Worm (Caenorhabditis elegans) whole organism, L4 larva: ENCODE results near the gene skr-21.
A peak's percentile ranks its signal among the peaks of the same experiment; 100 is the strongest.

Experiments used
- T20F7.1 ChIP-seq: fragments of 200-800 bp; sonication (Bioruptor generic); optimal IDR thresholded peaks from 2 replicates; lab custom pipeline; 2018; ENCODE audit warnings: mild to moderate bottlenecking, missing genetic modification characterization, missing compliant biosample characterization
- Y105C5A.15 ChIP-seq: fragments of 200-800 bp; sonication (Bioruptor generic); IDR thresholded peaks from 2 replicates; pipeline ENCODE4 v1.3.6; 2022; ENCODE audit warnings: missing genetic modification characterization, missing compliant biosample characterization
- Y5F2A.4 ChIP-seq: fragments of 200-800 bp; sonication (Bioruptor generic); optimal IDR thresholded peaks from 2 replicates; lab custom pipeline; 2018; ENCODE audit warnings: mild to moderate bottlenecking, missing genetic modification characterization, missing compliant biosample characterization
- aha-1 ChIP-seq: fragments of 150-350 bp; peaks from one replicate; lab custom pipeline; 2014; ENCODE audit warnings: missing biosample characterization, missing genetic modification characterization
- attf-4 ChIP-seq: sonication (generic microtip); optimal IDR thresholded peaks from 3 replicates; lab custom pipeline; 2017; ENCODE audit warnings: missing biosample characterization, missing genetic modification characterization
- ceh-28 ChIP-seq: fragments of 150-350 bp; optimal IDR thresholded peaks from 2 replicates; lab custom pipeline; 2014; ENCODE audit warnings: missing biosample characterization, missing genetic modification reagents, missing genetic modification characterization
- ceh-44 ChIP-seq: fragments of 200-800 bp; sonication (Bioruptor generic); IDR thresholded peaks from 2 replicates; pipeline ENCODE4 v1.3.6; 2022; ENCODE audit warnings: missing genetic modification reagents, missing genetic modification characterization, missing compliant biosample characterization
- ceh-62 ChIP-seq: sonication (generic microtip); optimal IDR thresholded peaks from 2 replicates; lab custom pipeline; 2017; ENCODE audit warnings: missing biosample characterization, missing genetic modification characterization
- ces-1 ChIP-seq: fragments of 150-350 bp; sonication (generic microtip); optimal IDR thresholded peaks from 4 replicates; lab custom pipeline; 2014; ENCODE audit warnings: missing biosample characterization, missing genetic modification reagents, missing genetic modification characterization
- ctbp-1 ChIP-seq: fragments of 200-800 bp; sonication (Bioruptor generic); IDR thresholded peaks from 2 replicates; pipeline ENCODE4 v1.3.6; 2022; ENCODE audit warnings: missing genetic modification reagents, missing genetic modification characterization, missing compliant biosample characterization
- daf-16 ChIP-seq, 3 experiments: sonication (generic microtip); optimal IDR thresholded peaks; 2 replicates each; lab custom pipeline; 2016 to 2017; ENCODE audit warnings: missing genetic modification characterization in 3 of 3, missing genetic modification reagents in 3 of 3, mild to moderate bottlenecking in 2 of 3, missing compliant biosample characterization in 2 of 3, missing biosample characterization in 1 of 3, moderate library complexity in 1 of 3
- daf-19 ChIP-seq: fragments of 200-800 bp; sonication (Bioruptor generic); conservative IDR thresholded peaks from 2 replicates; pipeline ENCODE4 v1.3.6; 2022; ENCODE audit warnings: missing genetic modification characterization, missing compliant biosample characterization
- daf-8 ChIP-seq: fragments of 200-800 bp; sonication (Bioruptor generic); IDR thresholded peaks from 2 replicates; pipeline ENCODE4 v1.3.6; 2022; ENCODE audit warnings: missing genetic modification characterization, missing compliant biosample characterization
- dmd-6 ChIP-seq: fragments of 200-800 bp; sonication (Bioruptor generic); IDR thresholded peaks from 2 replicates; pipeline ENCODE4 v1.3.6; 2022; ENCODE audit warnings: missing genetic modification reagents, missing genetic modification characterization, missing compliant biosample characterization
- dmd-8 ChIP-seq: fragments of 200-800 bp; sonication (Bioruptor generic); IDR thresholded peaks from 2 replicates; pipeline ENCODE4 v1.3.6; 2022; ENCODE audit warnings: missing genetic modification characterization, missing compliant biosample characterization
- dmd-9 ChIP-seq: fragments of 200-800 bp; sonication (Bioruptor generic); IDR thresholded peaks from 2 replicates; pipeline ENCODE4 v1.3.6; 2022; ENCODE audit warnings: missing genetic modification reagents, missing genetic modification characterization, missing compliant biosample characterization
- duxl-1 ChIP-seq: sonication (generic microtip); optimal IDR thresholded peaks from 2 replicates; lab custom pipeline; 2016; ENCODE audit warnings: mild to moderate bottlenecking, missing genetic modification characterization, moderate library complexity, missing compliant biosample characterization; ENCODE audit not compliant: poor library complexity
- dve-1 ChIP-seq: sonication (generic microtip); optimal IDR thresholded peaks from 2 replicates; lab custom pipeline; 2017; ENCODE audit warnings: antibody characterized with exemption, mild to moderate bottlenecking, missing genetic modification characterization, missing compliant biosample characterization; ENCODE audit not compliant: insufficient read depth
- hlh-11 ChIP-seq: fragments of 200-800 bp; sonication (Bioruptor generic); optimal IDR thresholded peaks from 2 replicates; lab custom pipeline; 2018; ENCODE audit warnings: mild to moderate bottlenecking, missing genetic modification characterization, missing compliant biosample characterization
- hlh-30 ChIP-seq: sonication (generic microtip); optimal IDR thresholded peaks from 2 replicates; lab custom pipeline; 2017; ENCODE audit warnings: antibody characterized with exemption, mild to moderate bottlenecking, missing genetic modification characterization, missing compliant biosample characterization; ENCODE audit not compliant: insufficient read depth
- lin-29 ChIP-seq: fragments of 200-800 bp; sonication (Bioruptor generic); IDR thresholded peaks from 2 replicates; pipeline ENCODE4 v1.3.6; 2022; ENCODE audit warnings: missing genetic modification reagents, missing genetic modification characterization, missing compliant biosample characterization
- lin-39 ChIP-seq: fragments of 150-350 bp; optimal IDR thresholded peaks from 2 replicates; lab custom pipeline; 2014; ENCODE audit warnings: missing biosample characterization, missing genetic modification reagents, missing genetic modification characterization
- mdl-1 ChIP-seq, 2 experiments: fragments of 150-350 bp in 1 of 2; sonication (generic microtip) in 1 of 2; optimal IDR thresholded peaks; 2 replicates each; lab custom pipeline; 2014 to 2017; ENCODE audit warnings: missing biosample characterization in 2 of 2, missing genetic modification characterization in 2 of 2
- mep-1 ChIP-seq: fragments of 150-350 bp; sonication (generic microtip); optimal IDR thresholded peaks from 3 replicates; lab custom pipeline; 2014; ENCODE audit warnings: missing biosample characterization, missing genetic modification characterization
- mxl-3 ChIP-seq: fragments of 200-800 bp; sonication (Bioruptor generic); optimal IDR thresholded peaks from 2 replicates; lab custom pipeline; 2018; ENCODE audit warnings: mild to moderate bottlenecking, missing genetic modification characterization, missing compliant biosample characterization
- nhr-11 ChIP-seq: fragments of 150-350 bp; optimal IDR thresholded peaks from 2 replicates; lab custom pipeline; 2014; ENCODE audit warnings: missing biosample characterization, missing genetic modification characterization
- nhr-28 ChIP-seq: fragments of 150-350 bp; optimal IDR thresholded peaks from 2 replicates; lab custom pipeline; 2014; ENCODE audit warnings: missing biosample characterization, missing genetic modification characterization
- nhr-41 ChIP-seq: fragments of 200-800 bp; sonication (Bioruptor generic); IDR thresholded peaks from 2 replicates; pipeline ENCODE4 v1.3.6; 2022; ENCODE audit warnings: missing genetic modification reagents, missing genetic modification characterization, missing compliant biosample characterization
- nhr-48 ChIP-seq: sonication (generic microtip); optimal IDR thresholded peaks from 2 replicates; lab custom pipeline; 2016; ENCODE audit warnings: mild to moderate bottlenecking, missing genetic modification characterization, missing compliant biosample characterization
- nhr-77 ChIP-seq: fragments of 150-350 bp; optimal IDR thresholded peaks from 2 replicates; lab custom pipeline; 2014; ENCODE audit warnings: missing biosample characterization, missing genetic modification characterization
- saeg-2 ChIP-seq: fragments of 200-800 bp; sonication (Bioruptor generic); IDR thresholded peaks from 2 replicates; pipeline ENCODE4 v1.3.6; 2022; ENCODE audit warnings: missing genetic modification reagents, missing genetic modification characterization, missing compliant biosample characterization
- sdz-12 ChIP-seq: fragments of 200-800 bp; sonication (Bioruptor generic); optimal IDR thresholded peaks from 2 replicates; lab custom pipeline; 2018; ENCODE audit warnings: mild to moderate bottlenecking, missing genetic modification characterization, missing compliant biosample characterization
- snpc-1.2 ChIP-seq: fragments of 200-800 bp; sonication (Bioruptor generic); IDR thresholded peaks from 2 replicates; pipeline ENCODE4 v1.3.6; 2022; ENCODE audit warnings: missing genetic modification reagents, missing genetic modification characterization, missing compliant biosample characterization
- tag-97 ChIP-seq: fragments of 200-800 bp; sonication (Bioruptor generic); IDR thresholded peaks from 2 replicates; pipeline ENCODE4 v1.3.6; 2022; ENCODE audit warnings: missing genetic modification characterization, missing compliant biosample characterization
- tra-1 ChIP-seq: fragments of 200-800 bp; sonication (Bioruptor generic); IDR thresholded peaks from 2 replicates; pipeline ENCODE4 v1.3.6; 2022; ENCODE audit warnings: missing genetic modification reagents, missing genetic modification characterization, missing compliant biosample characterization
- unc-130 ChIP-seq: sonication (generic microtip); optimal IDR thresholded peaks from 2 replicates; lab custom pipeline; 2016; ENCODE audit warnings: missing genetic modification reagents, missing genetic modification characterization, missing compliant biosample characterization
- unc-62 ChIP-seq, 3 experiments: fragments of 150-350 bp in 1 of 3; sonication (generic microtip); optimal IDR thresholded peaks in 2 of 3; peaks in 1 of 3; 1 replicate in 1 of 3; 2 replicates in 2 of 3; lab custom pipeline; 2014 to 2017; ENCODE audit warnings: missing biosample characterization in 3 of 3, missing genetic modification characterization in 3 of 3, missing genetic modification reagents in 3 of 3, missing genotype in 1 of 3
- zip-2 ChIP-seq: fragments of 150-350 bp; optimal IDR thresholded peaks from 2 replicates; lab custom pipeline; 2014; ENCODE audit warnings: missing biosample characterization, missing genetic modification characterization

skr-21 gene

ce11 chrX:13249102-13249501 is 22.6 kb upstream of the skr-21 start:
- TF ChIP-seq tra-1 (GFP tag; lab: Robert Waterston, UW) (no peak), aha-1 (tag; lab: Kevin White, UChicago) (peak; percentile 23), mxl-3 (GFP tag; lab: Kevin White, UChicago) (peak; percentile 15), ceh-62 (tag; lab: Kevin White, UChicago) (no peak), unc-62 (GFP tag; optimal IDR thresholded peaks at IDR 0.05 in 1 of 2; lab: Kevin White, UChicago) (peak in 1 of 2 experiments; percentile 97), unc-62 (tag; optimal IDR thresholded peaks at IDR 0.05; lab: Kevin White, UChicago) (no peak)
- TF ChIP-seq, all 104 proteins: peak for 3

- TF ChIP-seq Y5F2A.4 (GFP tag; lab: Kevin White, UChicago) (no peak), aha-1 (tag; lab: Kevin White, UChicago) (peak; percentile 11)
These were observed 21.8 kb upstream of the skr-21 start, which contains the start of gene K08H2.7 for ce11 chrX:13248265-13248664. K08H2.7 (minus strand) TSS chrX:13248437.

DNA sequence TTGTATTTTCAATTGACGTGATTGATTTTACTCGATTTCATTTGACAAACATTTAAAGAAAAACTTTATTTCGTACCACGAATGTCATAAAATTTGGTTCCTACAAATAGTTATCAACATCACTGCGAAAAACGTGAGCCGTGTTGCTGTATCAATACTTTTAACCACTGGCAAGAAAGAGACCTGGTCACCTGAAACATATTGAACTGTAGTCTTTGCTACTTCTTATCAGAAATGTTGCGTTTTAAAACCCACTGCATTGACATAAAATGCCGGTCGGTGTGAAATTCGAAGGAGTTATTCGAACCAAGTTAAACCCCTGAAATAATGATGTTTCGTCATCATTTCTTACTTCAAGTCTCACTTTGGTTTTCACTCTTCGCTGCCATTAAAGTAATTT is 21.1 kb upstream of the skr-21 start:
- peak; percentile 61 for TF ChIP-seq dve-1 (tag; lab: Kevin White, UChicago)
- no peak for TF ChIP-seq nhr-41 (GFP tag; lab: Robert Waterston, UW)
- no peak for TF ChIP-seq duxl-1
- TF ChIP-seq hlh-30 (tag; lab: Kevin White, UChicago), result peak; percentile 39
- no peak for TF ChIP-seq nhr-11
- no peak for TF ChIP-seq lin-39 (tag; lab: Kevin White, UChicago)
- TF ChIP-seq nhr-48 (tag; lab: Kevin White, UChicago), result no peak
- TF ChIP-seq unc-130 (GFP tag; lab: Kevin White, UChicago), result no peak
- TF ChIP-seq sdz-12 (GFP tag; lab: Kevin White, UChicago), result no peak
- peak; percentile 52 for TF ChIP-seq nhr-28 (tag; lab: Kevin White, UChicago)
- TF ChIP-seq dmd-9 (GFP tag; lab: Robert Waterston, UW), result no peak
- no peak for TF ChIP-seq ceh-28 (tag; lab: Kevin White, UChicago)
- no peak for TF ChIP-seq daf-8 (GFP tag; lab: Robert Waterston, UW)
- TF ChIP-seq Y5F2A.4 (GFP tag; lab: Kevin White, UChicago), result no peak
- TF ChIP-seq hlh-11, result peak; percentile 54
- no peak for TF ChIP-seq ctbp-1 (GFP tag; lab: Robert Waterston, UW)
- no peak for TF ChIP-seq daf-16 (GFP tag; optimal IDR thresholded peaks at IDR 0.05; lab: Kevin White, UChicago)
- peak; percentile 74 for TF ChIP-seq daf-16 (tag; optimal IDR thresholded peaks at IDR 0.05; lab: Kevin White, UChicago)
- TF ChIP-seq tag-97 (GFP tag; lab: Robert Waterston, UW), result no peak
- TF ChIP-seq daf-19 (GFP tag; lab: Robert Waterston, UW), result no peak
- peak; percentile 1 for TF ChIP-seq nhr-77 (tag; lab: Kevin White, UChicago)
- no peak for TF ChIP-seq snpc-1.2 (GFP tag; lab: Robert Waterston, UW)
- TF ChIP-seq dmd-6 (GFP tag; lab: Robert Waterston, UW), result peak; percentile 74
- no peak for TF ChIP-seq dmd-8 (GFP tag; lab: Robert Waterston, UW)

DNA sequence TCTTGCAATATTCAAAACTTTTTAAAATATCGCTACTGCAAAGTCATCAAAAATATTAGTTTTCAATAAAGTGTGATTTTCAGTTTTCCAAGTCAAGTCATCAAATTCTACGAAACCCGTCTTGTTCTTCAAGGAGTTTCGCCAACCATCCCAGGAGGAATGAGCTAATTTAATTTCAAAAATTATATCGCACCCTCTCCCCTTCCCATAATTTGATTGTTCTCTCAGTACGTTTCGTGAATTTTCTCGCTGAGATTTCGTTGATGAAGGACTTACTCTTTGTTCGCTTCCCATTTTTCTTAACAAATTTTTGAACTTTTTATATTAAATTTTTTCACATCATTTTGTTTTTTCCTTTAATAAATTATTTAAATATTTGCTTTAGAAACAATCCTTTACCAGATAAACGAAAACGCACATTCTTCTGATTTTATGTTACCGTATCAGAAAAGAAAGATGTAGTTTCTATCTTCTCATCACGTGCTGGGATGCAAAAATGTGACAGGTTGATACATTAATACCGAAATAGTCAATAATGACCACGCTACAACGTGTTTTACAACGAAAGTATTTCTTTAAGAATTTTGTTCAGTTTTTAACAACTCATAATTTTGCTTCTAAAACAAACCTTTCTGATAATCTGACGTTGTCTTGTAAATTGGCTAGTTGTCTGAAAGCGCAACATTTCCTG is 20.3 kb upstream of the skr-21 start:
- TF ChIP-seq mdl-1 (tag; optimal IDR thresholded peaks at IDR 0.05; lab: Kevin White, UChicago), result peak in 1 of 2 experiments; percentile 45
- TF ChIP-seq nhr-28 (tag; lab: Kevin White, UChicago), result peak; percentile 82
- TF ChIP-seq dve-1 (tag; lab: Kevin White, UChicago), result peak; percentile 67
- TF ChIP-seq saeg-2 (GFP tag; lab: Robert Waterston, UW), result no peak
- TF ChIP-seq hlh-11, result peak; percentile 33
- TF ChIP-seq Y105C5A.15 (GFP tag; lab: Robert Waterston, UW), result no peak
- TF ChIP-seq ces-1 (GFP tag; lab: Kevin White, UChicago), result peak; percentile 85
- no peak for TF ChIP-seq zip-2 (tag; lab: Kevin White, UChicago)
- peak; percentile 52 for TF ChIP-seq dmd-6 (GFP tag; lab: Robert Waterston, UW)
- peak; percentile 29 for TF ChIP-seq T20F7.1
- no peak for TF ChIP-seq lin-29 (GFP tag; lab: Robert Waterston, UW)
- peak in 1 of 2 experiments; percentile 3 for TF ChIP-seq unc-62 (GFP tag; optimal IDR thresholded peaks at IDR 0.05 in 1 of 2; lab: Kevin White, UChicago)
- TF ChIP-seq unc-62 (tag; optimal IDR thresholded peaks at IDR 0.05; lab: Kevin White, UChicago), result no peak
- no peak for TF ChIP-seq mep-1
- TF ChIP-seq hlh-30 (tag; lab: Kevin White, UChicago), result peak; percentile 71
- TF ChIP-seq ceh-44 (GFP tag; lab: Robert Waterston, UW), result no peak
- no peak for TF ChIP-seq attf-4 (tag; lab: Kevin White, UChicago)
- no peak for TF ChIP-seq nhr-77 (tag; lab: Kevin White, UChicago)
